Worm (Caenorhabditis elegans) whole organism, L4/young adult: ENCODE data around the gene aqp-2.

Source experiments
- W03F9.2 ChIP-seq: fragments of 150-350 bp; optimal IDR thresholded peaks from 2 replicates; lab custom pipeline; 2014; ENCODE audit warnings: missing biosample characterization, missing genetic modification characterization
- dao-5 ChIP-seq: sonication (generic microtip); optimal IDR thresholded peaks from 2 replicates; lab custom pipeline; 2016; ENCODE audit warnings: missing genotype, missing genetic modification characterization, moderate library complexity, missing compliant biosample characterization
- him-1 ChIP-seq: sonication (generic microtip); optimal IDR thresholded peaks from 2 replicates; lab custom pipeline; 2016; ENCODE audit warnings: missing genotype, missing genetic modification reagents, missing genetic modification characterization, missing compliant biosample characterization

- TF ChIP-seq dao-5 (tag; lab: Kevin White, UChicago) (no peak), W03F9.2 (no peak), him-1 (tag; lab: Kevin White, UChicago) (no peak)
These were observed 48.4 kb upstream of the aqp-2 start, which contains the start of gene cam-1 for ce11 chrII:9310204-9310603.
